Worm (Caenorhabditis elegans) whole organism, mixed stage, embryonic: ENCODE measurements around the gene C33F10.11.

Experiments used
- M03D4.4 ChIP-seq: sonication (generic microtip); optimal IDR thresholded peaks from 2 replicates; lab custom pipeline; 2017; ENCODE audit warnings: mild to moderate bottlenecking, missing genetic modification characterization, missing compliant biosample characterization
- bed-3 ChIP-seq: fragments of 200-800 bp; sonication (Bioruptor generic); optimal IDR thresholded peaks from 3 replicates; lab custom pipeline; 2018; ENCODE audit warnings: mild to moderate bottlenecking, missing genetic modification characterization, moderate library complexity, missing compliant biosample characterization
- blmp-1 ChIP-seq: fragments of 150-350 bp; optimal IDR thresholded peaks from 2 replicates; lab custom pipeline; 2014; ENCODE audit warnings: missing biosample characterization, missing genetic modification characterization
- ceh-39 ChIP-seq: fragments of 150-350 bp; optimal IDR thresholded peaks from 2 replicates; lab custom pipeline; 2014; ENCODE audit warnings: missing biosample characterization, missing genetic modification characterization
- ceh-43 ChIP-seq: fragments of 200-800 bp; sonication (Bioruptor generic); optimal IDR thresholded peaks from 2 replicates; lab custom pipeline; 2018; ENCODE audit warnings: mild to moderate bottlenecking, missing genetic modification characterization, moderate library complexity, missing compliant biosample characterization
- ceh-83 ChIP-seq: fragments of 200-800 bp; sonication (Bioruptor generic); optimal IDR thresholded peaks from 2 replicates; lab custom pipeline; 2018; ENCODE audit warnings: mild to moderate bottlenecking, missing genetic modification characterization, missing compliant biosample characterization
- ces-1 ChIP-seq: fragments of 150-350 bp; optimal IDR thresholded peaks from 2 replicates; lab custom pipeline; 2014; ENCODE audit warnings: missing biosample characterization, missing genetic modification reagents, missing genetic modification characterization
- cnd-1 ChIP-seq: fragments of 200-800 bp; sonication (Bioruptor generic); optimal IDR thresholded peaks from 2 replicates; lab custom pipeline; 2018; ENCODE audit warnings: mild to moderate bottlenecking, missing genetic modification characterization, missing compliant biosample characterization
- drap-1 ChIP-seq: fragments of 200-800 bp; sonication (Bioruptor generic); optimal IDR thresholded peaks from 3 replicates; lab custom pipeline; 2018; ENCODE audit warnings: mild to moderate bottlenecking, missing genetic modification characterization, missing compliant biosample characterization
- elt-1 ChIP-seq: sonication (generic microtip); optimal IDR thresholded peaks from 2 replicates; lab custom pipeline; 2017; ENCODE audit warnings: missing genetic modification characterization, mild to moderate bottlenecking, missing compliant biosample characterization, antibody characterized with exemption, moderate library complexity, borderline replicate concordance; ENCODE audit not compliant: insufficient read depth
- elt-3 ChIP-seq: fragments of 150-350 bp; optimal IDR thresholded peaks from 2 replicates; lab custom pipeline; 2014; ENCODE audit warnings: missing biosample characterization, missing genetic modification characterization
- flh-1 ChIP-seq: fragments of 200-800 bp; sonication (Bioruptor generic); optimal IDR thresholded peaks from 2 replicates; lab custom pipeline; 2018; ENCODE audit warnings: mild to moderate bottlenecking, missing genetic modification characterization, moderate library complexity, missing compliant biosample characterization
- ham-2 ChIP-seq: fragments of 200-800 bp; sonication (Bioruptor generic); optimal IDR thresholded peaks from 2 replicates; lab custom pipeline; 2018; ENCODE audit warnings: mild to moderate bottlenecking, missing genetic modification characterization, missing compliant biosample characterization
- hlh-1 ChIP-seq: fragments of 150-350 bp; optimal IDR thresholded peaks from 2 replicates; lab custom pipeline; 2014; ENCODE audit warnings: missing biosample characterization, missing genetic modification reagents, missing genetic modification characterization
- lin-13 ChIP-seq: fragments of 150-350 bp; optimal IDR thresholded peaks from 2 replicates; lab custom pipeline; 2014; ENCODE audit warnings: missing biosample characterization, missing genetic modification characterization
- lin-32 ChIP-seq: fragments of 200-800 bp; sonication (Bioruptor generic); optimal IDR thresholded peaks from 2 replicates; lab custom pipeline; 2018; ENCODE audit warnings: mild to moderate bottlenecking, missing genetic modification characterization, missing compliant biosample characterization
- lsy-2 ChIP-seq: fragments of 150-350 bp; optimal IDR thresholded peaks from 2 replicates; lab custom pipeline; 2014; ENCODE audit warnings: missing biosample characterization, missing genetic modification characterization
- mab-5 ChIP-seq: fragments of 150-350 bp; optimal IDR thresholded peaks from 2 replicates; lab custom pipeline; 2014; ENCODE audit warnings: missing biosample characterization, missing genetic modification characterization
- mep-1 ChIP-seq: fragments of 150-350 bp; optimal IDR thresholded peaks from 2 replicates; lab custom pipeline; 2017; ENCODE audit warnings: missing biosample characterization, missing genetic modification reagents, missing genetic modification characterization, inconsistent platforms
- mls-2 ChIP-seq: sonication (generic microtip); optimal IDR thresholded peaks from 2 replicates; lab custom pipeline; 2016; ENCODE audit warnings: mild to moderate bottlenecking, missing genetic modification characterization, moderate library complexity, missing compliant biosample characterization
- nhr-12 ChIP-seq: fragments of 150-350 bp; optimal IDR thresholded peaks from 2 replicates; lab custom pipeline; 2014; ENCODE audit warnings: missing biosample characterization, missing genetic modification characterization
- nhr-2 ChIP-seq: fragments of 150-350 bp; optimal IDR thresholded peaks from 2 replicates; lab custom pipeline; 2014; ENCODE audit warnings: missing biosample characterization, missing genetic modification characterization
- nhr-237 ChIP-seq: fragments of 150-350 bp; optimal IDR thresholded peaks from 2 replicates; lab custom pipeline; 2014; ENCODE audit warnings: missing biosample characterization, missing genetic modification characterization
- nhr-28 ChIP-seq: fragments of 150-350 bp; optimal IDR thresholded peaks from 2 replicates; lab custom pipeline; 2014; ENCODE audit warnings: missing biosample characterization, missing genetic modification characterization
- nhr-76 ChIP-seq: sonication (generic microtip); optimal IDR thresholded peaks from 2 replicates; lab custom pipeline; 2017; ENCODE audit warnings: missing biosample characterization, missing genetic modification characterization
- pha-4 ChIP-seq: fragments of 150-350 bp; optimal IDR thresholded peaks from 2 replicates; lab custom pipeline; 2018; ENCODE audit warnings: missing biosample characterization, missing genetic modification reagents, missing genetic modification characterization
- sem-2 ChIP-seq: fragments of 200-800 bp; sonication (Bioruptor generic); optimal IDR thresholded peaks from 2 replicates; lab custom pipeline; 2018; ENCODE audit warnings: mild to moderate bottlenecking, missing genetic modification characterization, missing compliant biosample characterization
- snpc-4 ChIP-seq: fragments of 150-350 bp; optimal IDR thresholded peaks from 2 replicates; lab custom pipeline; 2014; ENCODE audit warnings: missing biosample characterization, missing genetic modification characterization
- sptf-1 ChIP-seq: sonication (generic microtip); optimal IDR thresholded peaks from 2 replicates; lab custom pipeline; 2017; ENCODE audit warnings: mild to moderate bottlenecking, missing genetic modification characterization, moderate library complexity, missing compliant biosample characterization
- tbx-8 ChIP-seq: fragments of 200-800 bp; sonication (Bioruptor generic); optimal IDR thresholded peaks from 2 replicates; lab custom pipeline; 2018; ENCODE audit warnings: mild to moderate bottlenecking, missing genetic modification characterization, moderate library complexity, missing compliant biosample characterization
- unc-120 ChIP-seq: sonication (generic microtip); optimal IDR thresholded peaks from 2 replicates; lab custom pipeline; 2017; ENCODE audit warnings: missing genetic modification characterization, missing compliant biosample characterization; ENCODE audit not compliant: poor library complexity, severe bottlenecking
- unc-39 ChIP-seq: fragments of 150-350 bp; optimal IDR thresholded peaks from 2 replicates; lab custom pipeline; 2014; ENCODE audit warnings: missing biosample characterization, missing genetic modification characterization
- unc-62 ChIP-seq: fragments of 150-350 bp; optimal IDR thresholded peaks from 2 replicates; lab custom pipeline; 2014; ENCODE audit warnings: missing biosample characterization, missing genetic modification reagents, missing genetic modification characterization
- zip-8 ChIP-seq: fragments of 150-350 bp; optimal IDR thresholded peaks from 2 replicates; lab custom pipeline; 2014; ENCODE audit warnings: missing biosample characterization, missing genetic modification characterization
- ztf-11 ChIP-seq: fragments of 150-350 bp; optimal IDR thresholded peaks from 2 replicates; lab custom pipeline; 2014; ENCODE audit warnings: missing biosample characterization, missing genetic modification characterization

The C33F10.11 gene

DNA sequence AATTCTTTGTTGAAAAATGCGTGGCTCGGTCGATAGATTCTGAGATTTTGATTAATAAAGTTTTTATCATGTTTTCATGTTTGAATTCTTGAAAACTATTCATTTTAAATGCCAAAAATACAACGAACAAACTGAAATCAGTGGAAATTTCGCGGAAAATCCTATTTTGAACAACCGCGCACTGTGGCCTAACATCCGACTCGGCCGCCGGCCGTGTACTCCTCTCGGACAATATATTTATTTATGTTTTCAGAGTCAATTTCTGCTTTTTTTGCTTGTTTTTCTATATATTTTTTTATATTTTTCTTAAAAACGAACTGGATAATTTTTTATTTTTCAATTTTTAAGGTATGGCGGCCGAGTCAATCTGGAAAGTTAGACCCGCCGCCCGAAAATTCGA is 43.4 kb downstream of the C33F10.11 start, which contains the start of gene F26G1.1:
Gene F26G1.1 (plus strand): TSS at position 347 of the 400 bp plus-strand sequence.
- TF ChIP-seq bed-3 (GFP tag; lab: Kevin White, UChicago) (no peak), mab-5 (tag; lab: Kevin White, UChicago) (no peak), ham-2 (GFP tag; lab: Kevin White, UChicago) (no peak), drap-1 (GFP tag; lab: Kevin White, UChicago) (no peak), M03D4.4 (tag; lab: Kevin White, UChicago) (no peak), mls-2 (tag; lab: Kevin White, UChicago) (no peak), elt-1 (tag; lab: Kevin White, UChicago) (no peak), nhr-237 (tag; lab: Kevin White, UChicago) (no peak), nhr-76 (no peak), tbx-8 (GFP tag; lab: Kevin White, UChicago) (no peak), nhr-12 (tag; lab: Kevin White, UChicago) (no peak), unc-120 (tag; lab: Kevin White, UChicago) (peak; percentile 20), lsy-2 (tag; lab: Kevin White, UChicago) (peak; percentile 46), ztf-11 (tag; lab: Kevin White, UChicago) (no peak), unc-39 (tag; lab: Kevin White, UChicago) (no peak), lin-32 (GFP tag; lab: Kevin White, UChicago) (no peak), lin-13 (tag; lab: Kevin White, UChicago) (peak; percentile 1), ceh-39 (no peak), hlh-1 (tag; lab: Kevin White, UChicago) (no peak), ceh-83 (GFP tag; lab: Kevin White, UChicago) (peak; percentile 64), ceh-43 (GFP tag; lab: Kevin White, UChicago) (no peak), cnd-1 (tag; lab: Kevin White, UChicago) (peak; percentile 21), ces-1 (GFP tag; lab: Kevin White, UChicago) (no peak), unc-62 (GFP tag; lab: Kevin White, UChicago) (no peak), zip-8 (no peak), snpc-4 (no peak), pha-4 (no peak), blmp-1 (no peak), mep-1 (no peak), nhr-28 (tag; lab: Kevin White, UChicago) (no peak), elt-3 (no peak), sem-2 (GFP tag; lab: Kevin White, UChicago) (no peak), flh-1 (GFP tag; lab: Kevin White, UChicago) (no peak), nhr-2 (no peak), sptf-1 (tag; lab: Kevin White, UChicago) (peak; percentile 48)

DNA sequence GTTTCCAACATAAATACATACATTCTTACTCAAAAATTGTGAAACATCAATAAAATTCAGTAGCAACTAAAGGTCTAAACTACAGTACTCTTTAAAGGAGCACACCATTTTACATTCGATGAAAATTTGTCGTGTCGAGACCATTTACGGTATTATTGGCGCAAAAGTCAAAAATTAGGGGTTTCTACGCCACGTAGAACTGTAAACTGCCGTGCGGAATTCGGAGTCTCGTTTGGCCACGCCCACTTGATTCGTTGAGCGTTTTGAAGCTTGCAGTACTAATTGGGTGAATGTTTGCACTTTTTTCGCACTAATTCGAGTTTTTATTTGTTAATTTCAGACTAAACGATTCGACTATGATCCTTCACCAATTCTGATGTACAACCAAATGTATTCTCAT is 44.0 kb downstream of the C33F10.11 start:
- TF ChIP-seq cnd-1 (tag; lab: Kevin White, UChicago): no peak
- TF ChIP-seq snpc-4: no peak
- TF ChIP-seq mab-5 (tag; lab: Kevin White, UChicago): no peak

DNA sequence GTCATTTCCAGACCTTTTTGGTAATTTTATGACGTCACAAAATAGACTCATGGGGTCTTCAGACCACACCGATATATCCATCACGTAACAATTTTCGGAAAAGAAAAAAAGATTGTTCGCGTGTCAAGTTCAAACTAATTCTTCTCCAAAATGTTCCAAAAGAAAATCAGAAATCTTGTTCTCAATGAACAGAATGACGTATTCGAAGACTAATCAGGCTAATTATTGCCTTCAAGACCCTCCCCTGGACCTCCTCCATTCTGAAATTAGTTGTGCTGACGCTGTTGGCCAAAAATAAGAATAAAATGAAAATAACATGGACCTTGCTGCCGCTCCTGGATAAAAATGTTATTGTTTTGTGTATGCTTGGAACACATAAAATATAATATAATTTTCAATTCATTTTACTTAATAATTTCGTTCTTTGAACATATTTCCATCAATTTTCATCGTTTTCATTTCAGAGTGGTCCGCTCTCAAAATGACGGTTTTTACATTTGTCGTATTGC is 44.8 kb downstream of the C33F10.11 start, which contains the start of gene F26G1.15:
Gene F26G1.15 (plus strand): TSS at position 459 of the 509 bp plus-strand sequence.
- TF ChIP-seq elt-1 (tag; lab: Kevin White, UChicago): no peak
- TF ChIP-seq cnd-1 (tag; lab: Kevin White, UChicago): no peak
- peak; percentile 74 for TF ChIP-seq zip-8

DNA sequence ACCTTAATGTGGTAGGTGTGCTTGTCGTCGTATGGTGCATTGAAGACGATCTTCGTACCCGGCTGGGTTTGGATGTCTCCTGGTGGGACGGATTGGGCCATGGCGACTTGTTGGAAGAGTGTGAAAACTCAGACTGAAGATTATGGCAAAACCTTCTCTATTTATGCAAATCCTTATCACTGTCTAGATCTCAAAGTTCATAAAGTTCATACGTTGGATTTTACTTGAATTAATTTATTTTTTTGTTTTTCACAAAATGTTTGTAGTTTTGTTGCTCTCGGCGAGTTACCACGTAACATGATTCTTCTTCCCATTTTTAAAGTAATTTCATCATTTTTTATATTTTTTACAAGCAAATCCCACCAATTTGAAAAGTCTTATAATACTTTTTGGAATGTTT is 48.5 kb downstream of the C33F10.11 start, which contains the start of gene msp-3:
Gene msp-3 (minus strand): TSS at position 101 of the 400 bp plus-strand sequence.
- no peak for TF ChIP-seq nhr-2
- TF ChIP-seq ceh-43 (GFP tag; lab: Kevin White, UChicago): no peak
- TF ChIP-seq nhr-237 (tag; lab: Kevin White, UChicago): no peak
- no peak for TF ChIP-seq ham-2 (GFP tag; lab: Kevin White, UChicago)
- TF ChIP-seq bed-3 (GFP tag; lab: Kevin White, UChicago): no peak
- TF ChIP-seq lsy-2 (tag; lab: Kevin White, UChicago): no peak
- TF ChIP-seq hlh-1 (tag; lab: Kevin White, UChicago): no peak
- no peak for TF ChIP-seq lin-32 (GFP tag; lab: Kevin White, UChicago)
- no peak for TF ChIP-seq ceh-39
- no peak for TF ChIP-seq ceh-83 (GFP tag; lab: Kevin White, UChicago)
- no peak for TF ChIP-seq cnd-1 (tag; lab: Kevin White, UChicago)
- no peak for TF ChIP-seq sem-2 (GFP tag; lab: Kevin White, UChicago)
- no peak for TF ChIP-seq blmp-1
- TF ChIP-seq, all 35 proteins: peak for 0
